Fruit fly (Drosophila melanogaster) whole organism, embryonic: Measurements from ENCODE around the gene CRAT.

Source experiments
- C15 ChIP-seq: fragments of 200-800 bp; sonication (Bioruptor generic); IDR thresholded peaks from 3 replicates; pipeline ENCODE4 v1.3.6; 2022; ENCODE audit warnings: missing biosample characterization, missing genetic modification characterization
- CG11456 ChIP-seq: fragments of 200-800 bp; sonication (Bioruptor generic); IDR thresholded peaks from 3 replicates; pipeline ENCODE4 v1.3.6; 2022; ENCODE audit warnings: missing biosample characterization, missing genetic modification characterization
- CG12219 ChIP-seq: fragments of 200-800 bp; sonication (Bioruptor generic); optimal IDR thresholded peaks from 3 replicates; lab custom pipeline; 2018; ENCODE audit warnings: missing biosample characterization, mild to moderate bottlenecking, missing genetic modification characterization
- CG12299 ChIP-seq: fragments of 200-800 bp; sonication (Bioruptor generic); optimal IDR thresholded peaks from 2 replicates; lab custom pipeline; 2018; ENCODE audit warnings: missing biosample characterization, mild to moderate bottlenecking, missing genetic modification characterization
- CG12769 ChIP-seq: fragments of 200-800 bp; sonication (Bioruptor generic); optimal IDR thresholded peaks from 2 replicates; lab custom pipeline; 2019; ENCODE audit warnings: missing biosample characterization, mild to moderate bottlenecking, missing genetic modification characterization, moderate library complexity
- CG12942 ChIP-seq: fragments of 200-800 bp; sonication (Bioruptor generic); optimal IDR thresholded peaks from 3 replicates; lab custom pipeline; 2016; ENCODE audit warnings: missing biosample characterization, missing genetic modification characterization
- CG13624 ChIP-seq: fragments of 200-800 bp; sonication (Bioruptor generic); optimal IDR thresholded peaks from 2 replicates; lab custom pipeline; 2016; ENCODE audit warnings: missing biosample characterization, missing genetic modification characterization
- CG13775 ChIP-seq: fragments of 200-800 bp; sonication (Bioruptor generic); optimal IDR thresholded peaks from 3 replicates; lab custom pipeline; 2017; ENCODE audit warnings: missing biosample characterization, mild to moderate bottlenecking, missing genetic modification characterization
- CG16779 ChIP-seq: fragments of 200-800 bp; sonication (Bioruptor generic); IDR thresholded peaks from 2 replicates; pipeline ENCODE4 v1.3.6; 2022; ENCODE audit warnings: missing biosample characterization, missing genetic modification characterization
- CG18262 ChIP-seq: fragments of 200-800 bp; optimal IDR thresholded peaks from 3 replicates; lab custom pipeline; 2019; ENCODE audit warnings: missing biosample characterization, mild to moderate bottlenecking, missing genetic modification characterization, moderate library complexity
- CG18599 ChIP-seq: fragments of 200-800 bp; sonication (Bioruptor generic); optimal IDR thresholded peaks from 3 replicates; lab custom pipeline; 2017; ENCODE audit warnings: missing biosample characterization, missing genetic modification characterization, mild to moderate bottlenecking, moderate library complexity, missing genetic modification reagents
- CG3163 ChIP-seq: fragments of 200-800 bp; sonication (Bioruptor generic); optimal IDR thresholded peaks from 3 replicates; lab custom pipeline; 2016; ENCODE audit warnings: missing biosample characterization, missing genetic modification characterization
- CG4404 ChIP-seq: fragments of 200-800 bp; sonication (Bioruptor generic); IDR thresholded peaks from 2 replicates; pipeline ENCODE4 v1.3.6; 2022; ENCODE audit warnings: missing biosample characterization, missing genetic modification characterization
- CG4707 ChIP-seq: fragments of 200-800 bp; sonication (Bioruptor generic); optimal IDR thresholded peaks from 2 replicates; lab custom pipeline; 2018; ENCODE audit warnings: missing biosample characterization, mild to moderate bottlenecking, missing genetic modification characterization, moderate library complexity
- Chrac-16 ChIP-seq: fragments of 200-800 bp; sonication (Bioruptor generic); optimal IDR thresholded peaks from 3 replicates; lab custom pipeline; 2016; ENCODE audit warnings: missing biosample characterization, missing genetic modification characterization
- Fer3 ChIP-seq: fragments of 200-800 bp; sonication (Bioruptor generic); optimal IDR thresholded peaks from 2 replicates; lab custom pipeline; 2018; ENCODE audit warnings: missing biosample characterization, mild to moderate bottlenecking, missing genetic modification characterization, moderate library complexity
- Hand ChIP-seq: fragments of 200-800 bp; sonication (Bioruptor generic); optimal IDR thresholded peaks from 2 replicates; lab custom pipeline; 2017; ENCODE audit warnings: mild to moderate bottlenecking, missing biosample characterization, missing genetic modification reagents, missing genetic modification characterization
- Max ChIP-seq: fragments of 200-800 bp; sonication (Bioruptor generic); optimal IDR thresholded peaks from 2 replicates; lab custom pipeline; 2016; ENCODE audit warnings: missing biosample characterization, mild to moderate bottlenecking, missing genetic modification characterization
- Mes4 ChIP-seq: fragments of 200-800 bp; sonication (Bioruptor generic); optimal IDR thresholded peaks from 2 replicates; lab custom pipeline; 2016; ENCODE audit warnings: missing biosample characterization, missing genetic modification characterization
- NC2β ChIP-seq: fragments of 200-800 bp; sonication (Bioruptor generic); optimal IDR thresholded peaks from 2 replicates; lab custom pipeline; 2016; ENCODE audit warnings: missing biosample characterization, missing genetic modification characterization
- Neu2 ChIP-seq: fragments of 200-800 bp; sonication (Bioruptor generic); optimal IDR thresholded peaks from 3 replicates; lab custom pipeline; 2016; ENCODE audit warnings: missing biosample characterization, missing genetic modification characterization, borderline replicate concordance
- Nf-YB ChIP-seq: fragments of 200-800 bp; sonication (Bioruptor generic); optimal IDR thresholded peaks from 3 replicates; lab custom pipeline; 2019; ENCODE audit warnings: missing biosample characterization, mild to moderate bottlenecking, missing genetic modification characterization, moderate library complexity
- Oaz ChIP-seq: fragments of 200-800 bp; sonication (Bioruptor generic); IDR thresholded peaks from 2 replicates; pipeline ENCODE4 v1.3.6; 2022; ENCODE audit warnings: missing biosample characterization, missing genetic modification characterization
- Sin3A ChIP-seq: fragments of >200 bp; optimal IDR thresholded peaks from 2 replicates; lab custom pipeline; 2018
- Sox102F ChIP-seq: fragments of 200-800 bp; sonication (Bioruptor generic); optimal IDR thresholded peaks from 2 replicates; lab custom pipeline; 2018; ENCODE audit warnings: missing biosample characterization, mild to moderate bottlenecking, missing genetic modification characterization, moderate library complexity
- TFAM ChIP-seq: fragments of 200-800 bp; sonication (Bioruptor generic); optimal IDR thresholded peaks from 2 replicates; lab custom pipeline; 2017; ENCODE audit warnings: missing biosample characterization, missing genetic modification characterization, inconsistent platforms
- Xbp1 ChIP-seq: fragments of 200-800 bp; sonication (Bioruptor generic); optimal IDR thresholded peaks from 3 replicates; lab custom pipeline; 2016; ENCODE audit warnings: missing biosample characterization, mild to moderate bottlenecking, missing genetic modification characterization
- ab ChIP-seq: fragments of 200-800 bp; sonication (Bioruptor generic); optimal IDR thresholded peaks from 2 replicates; lab custom pipeline; 2016; ENCODE audit warnings: missing biosample characterization, missing genetic modification characterization
- aop ChIP-seq: fragments of 200-800 bp; sonication (Bioruptor generic); IDR thresholded peaks from 2 replicates; pipeline ENCODE4 v1.3.6; 2022; ENCODE audit warnings: missing biosample characterization, missing genetic modification characterization
- bbx ChIP-seq: fragments of 200-800 bp; sonication (Bioruptor generic); IDR thresholded peaks from 2 replicates; pipeline ENCODE4 v1.3.6; 2022; ENCODE audit warnings: missing biosample characterization, missing genetic modification characterization; ENCODE audit not compliant: partially characterized antibody
- br ChIP-seq: fragments of >200 bp; optimal IDR thresholded peaks from 2 replicates; lab custom pipeline; 2017
- bsh ChIP-seq, 2 experiments: fragments of 200-800 bp; sonication (Bioruptor generic); optimal IDR thresholded peaks; 2 replicates each; lab custom pipeline; 2017 to 2018; ENCODE audit warnings: mild to moderate bottlenecking in 2 of 2, missing biosample characterization in 2 of 2, missing genetic modification characterization in 2 of 2, moderate library complexity in 1 of 2
- cad ChIP-seq: fragments of >200 bp; optimal IDR thresholded peaks from 2 replicates; lab custom pipeline; 2017; ENCODE audit warnings: missing biosample characterization, missing genetic modification characterization
- chinmo ChIP-seq: fragments of 200-800 bp; sonication (Bioruptor generic); IDR thresholded peaks from 4 replicates; pipeline ENCODE4 v1.3.6; 2022; ENCODE audit warnings: missing biosample characterization, missing genetic modification characterization; ENCODE audit not compliant: partially characterized antibody
- dmrt11E ChIP-seq: fragments of 200-800 bp; sonication (Bioruptor generic); optimal IDR thresholded peaks from 3 replicates; lab custom pipeline; 2018; ENCODE audit warnings: missing biosample characterization, mild to moderate bottlenecking, missing genetic modification characterization, moderate library complexity
- ems ChIP-seq: fragments of 200-800 bp; sonication (Bioruptor generic); optimal IDR thresholded peaks from 3 replicates; lab custom pipeline; 2016; ENCODE audit warnings: missing biosample characterization, missing genetic modification characterization
- eyg ChIP-seq: fragments of 200-800 bp; sonication (Bioruptor generic); optimal IDR thresholded peaks from 3 replicates; lab custom pipeline; 2016; ENCODE audit warnings: missing biosample characterization, missing genetic modification characterization
- fd96Cb ChIP-seq: fragments of 200-800 bp; sonication (Bioruptor generic); optimal IDR thresholded peaks from 2 replicates; lab custom pipeline; 2018; ENCODE audit warnings: missing biosample characterization, mild to moderate bottlenecking, missing genetic modification characterization, moderate library complexity
- h ChIP-seq: fragments of >200 bp; optimal IDR thresholded peaks from 2 replicates; lab custom pipeline; 2017
- hb ChIP-seq: fragments of 200-800 bp; sonication (Bioruptor generic); IDR thresholded peaks from 3 replicates; pipeline ENCODE4 v1.3.6; 2022; ENCODE audit warnings: missing biosample characterization, missing genetic modification characterization; ENCODE audit not compliant: partially characterized antibody
- inv ChIP-seq: fragments of 200-800 bp; sonication (Bioruptor generic); IDR thresholded peaks from 2 replicates; pipeline ENCODE4 v1.3.6; 2022; ENCODE audit warnings: missing biosample characterization, missing genetic modification characterization; ENCODE audit not compliant: partially characterized antibody
- lmd ChIP-seq: fragments of 200-800 bp; sonication (Bioruptor generic); IDR thresholded peaks from 2 replicates; pipeline ENCODE4 v1.3.6; 2022; ENCODE audit warnings: missing biosample characterization, missing genetic modification characterization
- lola ChIP-seq, 3 experiments: fragments of >200 bp in 2 of 3; fragments of 200-800 bp in 1 of 3; sonication (Bioruptor generic) in 1 of 3; optimal IDR thresholded peaks; 2 replicates each; lab custom pipeline; 2017 to 2019; ENCODE audit warnings: missing biosample characterization in 3 of 3, missing genetic modification characterization in 3 of 3, mild to moderate bottlenecking in 1 of 3, moderate library complexity in 1 of 3
- luna ChIP-seq: fragments of 200-800 bp; sonication (Bioruptor generic); optimal IDR thresholded peaks from 2 replicates; lab custom pipeline; 2016; ENCODE audit warnings: missing biosample characterization, missing genetic modification characterization
- pum ChIP-seq: fragments of 200-800 bp; sonication (Bioruptor generic); optimal IDR thresholded peaks from 2 replicates; lab custom pipeline; 2016; ENCODE audit warnings: missing biosample characterization, missing genetic modification characterization
- pzg ChIP-seq: fragments of 200-800 bp; sonication (Bioruptor generic); optimal IDR thresholded peaks from 3 replicates; lab custom pipeline; 2018; ENCODE audit warnings: missing biosample characterization, mild to moderate bottlenecking, missing genetic modification characterization, moderate library complexity
- ranshi ChIP-seq: fragments of 200-800 bp; sonication (Bioruptor generic); IDR thresholded peaks from 2 replicates; pipeline ENCODE4 v1.3.6; 2022; ENCODE audit warnings: missing biosample characterization, missing genetic modification characterization
- salm ChIP-seq: fragments of 200-800 bp; sonication (Bioruptor generic); optimal IDR thresholded peaks from 2 replicates; lab custom pipeline; 2018; ENCODE audit warnings: missing biosample characterization, mild to moderate bottlenecking, missing genetic modification characterization
- slbo ChIP-seq: fragments of 200-800 bp; sonication (Bioruptor generic); IDR thresholded peaks from 2 replicates; pipeline ENCODE4 v1.3.6; 2022; ENCODE audit warnings: missing biosample characterization, missing genetic modification characterization
- sr ChIP-seq: fragments of 200-800 bp; sonication (Bioruptor generic); IDR thresholded peaks from 3 replicates; pipeline ENCODE4 v1.3.6; 2022; ENCODE audit warnings: missing biosample characterization, missing genetic modification characterization
- ssp ChIP-seq: fragments of 200-800 bp; sonication (Bioruptor generic); IDR thresholded peaks from 2 replicates; pipeline ENCODE4 v1.3.6; 2022; ENCODE audit warnings: missing biosample characterization, missing genetic modification characterization
- vnd ChIP-seq: fragments of 200-800 bp; sonication (Bioruptor generic); IDR thresholded peaks from 3 replicates; pipeline ENCODE4 v1.3.6; 2022; ENCODE audit warnings: missing biosample characterization, missing genetic modification characterization; ENCODE audit not compliant: partially characterized antibody

The CRAT gene

DNA sequence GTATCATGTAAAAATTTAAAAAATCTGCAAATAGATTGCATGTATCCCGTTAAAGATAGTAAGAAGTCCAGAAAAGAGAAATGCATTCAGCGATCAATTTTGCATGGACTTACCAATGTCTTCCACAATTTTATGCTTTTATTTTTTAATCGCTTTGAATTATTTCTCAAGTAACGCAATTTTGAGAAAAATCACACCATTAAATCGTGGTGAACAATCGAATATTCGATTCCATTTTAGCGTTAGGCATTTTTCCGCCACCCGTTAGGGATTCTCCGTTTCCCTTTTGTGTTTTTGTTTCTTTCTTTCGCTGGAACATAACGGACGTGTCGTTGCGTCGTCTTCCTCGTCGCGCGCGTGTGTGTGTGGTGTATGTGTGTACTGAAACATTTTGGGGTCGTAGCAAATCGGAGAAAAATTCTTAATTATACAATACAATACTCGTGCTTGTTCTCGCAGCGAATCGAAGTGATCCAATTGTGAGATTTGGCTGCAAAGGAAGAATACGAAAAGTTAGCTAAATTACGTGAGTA is 30.8 kb upstream of the CRAT start, which contains the start of gene gpp (continued):
- peak; percentile 47 for TF ChIP-seq CG12299 (tag; lab: Kevin White, UChicago)
- TF ChIP-seq CG4707 = no peak
- no peak for TF ChIP-seq Fer3
- no peak for TF ChIP-seq CG4404 (GFP tag; lab: Robert Waterston, UW)
- no peak for TF ChIP-seq vnd (GFP tag; lab: Robert Waterston, UW)
- TF ChIP-seq eyg (GFP tag; lab: Kevin White, UChicago) = no peak
- no peak for TF ChIP-seq br (lab: Kevin White, UChicago)
- no peak for TF ChIP-seq lmd (GFP tag; lab: Robert Waterston, UW)
- no peak for TF ChIP-seq h (lab: Kevin White, UChicago)
- TF ChIP-seq CG11456 (GFP tag; lab: Robert Waterston, UW) = no peak
- no peak for TF ChIP-seq ems (GFP tag; lab: Kevin White, UChicago)
- TF ChIP-seq C15 (GFP tag; lab: Robert Waterston, UW) = no peak
- TF ChIP-seq dmrt11E = no peak
- TF ChIP-seq Mes4 (GFP tag; lab: Kevin White, UChicago) = no peak
- no peak for TF ChIP-seq Sox102F (GFP tag; lab: Kevin White, UChicago)
- no peak for TF ChIP-seq ssp
- no peak for TF ChIP-seq bbx (GFP tag; lab: Robert Waterston, UW)
- TF ChIP-seq CG12942 (GFP tag; lab: Kevin White, UChicago) = no peak
- TF ChIP-seq NC2β (GFP tag; lab: Kevin White, UChicago) = no peak
- no peak for TF ChIP-seq aop (GFP tag; lab: Robert Waterston, UW)
- TF ChIP-seq salm (tag; lab: Kevin White, UChicago) = no peak
- no peak for TF ChIP-seq fd96Cb (tag; lab: Kevin White, UChicago)
- TF ChIP-seq CG18262 (tag; lab: Kevin White, UChicago) = no peak
- peak; percentile 33 for TF ChIP-seq Sin3A (lab: Kevin White, UChicago)
- no peak for TF ChIP-seq CG3163 (GFP tag; lab: Kevin White, UChicago)
- no peak for TF ChIP-seq CG12219 (GFP tag; lab: Kevin White, UChicago)
- TF ChIP-seq Hand (GFP tag; lab: Kevin White, UChicago) = no peak
- peak; percentile 21 for TF ChIP-seq Nf-YB (GFP tag; lab: Kevin White, UChicago)
- TF ChIP-seq sr = no peak
- TF ChIP-seq Neu2 = no peak
- TF ChIP-seq ab (GFP tag; lab: Kevin White, UChicago) = no peak
- peak; percentile 56 for TF ChIP-seq CG12769 (tag; lab: Kevin White, UChicago)
- peak; percentile 62 for TF ChIP-seq Max (GFP tag; lab: Kevin White, UChicago)
- no peak for TF ChIP-seq Oaz
- peak; percentile 82 for TF ChIP-seq pzg
- no peak for TF ChIP-seq chinmo (GFP tag; lab: Robert Waterston, UW)
- no peak for TF ChIP-seq Xbp1
- no peak for TF ChIP-seq CG16779 (GFP tag; lab: Robert Waterston, UW)
- TF ChIP-seq luna = no peak
- no peak for TF ChIP-seq Chrac-16
- TF ChIP-seq CG13624 (GFP tag; lab: Kevin White, UChicago) = no peak
- no peak for TF ChIP-seq slbo (GFP tag; lab: Robert Waterston, UW)
- no peak for TF ChIP-seq CG13775
- TF ChIP-seq TFAM (GFP tag; lab: Kevin White, UChicago) = no peak
- no peak for TF ChIP-seq pum
- TF ChIP-seq lola (GFP tag; optimal IDR thresholded peaks at IDR 0.05; lab: Kevin White, UChicago) = no peak
- TF ChIP-seq hb = no peak
- no peak for TF ChIP-seq inv
- TF ChIP-seq CG18599 (GFP tag; lab: Kevin White, UChicago) = no peak
- TF ChIP-seq cad (GFP tag; lab: Kevin White, UChicago) = no peak
- TF ChIP-seq bsh (GFP tag; optimal IDR thresholded peaks at IDR 0.05; lab: Kevin White, UChicago) = no peak
- TF ChIP-seq ranshi (GFP tag; lab: Robert Waterston, UW) = no peak
